Fruit fly (Drosophila melanogaster): ENCODE results near the gene PolZ2.
A peak's percentile ranks its signal among the peaks of the same experiment; 100 is the strongest.

The PolZ2 gene

dm6 chr3R:5601044-5601523, 12.4 kb downstream of the PolZ2 start, which contains the start of the genes kra and SecS (continued):
- TF ChIP-seq CG9139 (GFP tag; optimal IDR thresholded peaks at IDR 0.05) (no peak), CG16779 (tag; optimal IDR thresholded peaks at IDR 0.05) (no peak), CG4318 (GFP tag; optimal IDR thresholded peaks at IDR 0.05) (no peak), CG10669 (GFP tag; optimal IDR thresholded peaks at IDR 0.05) (no peak), Hr38 (GFP tag; optimal IDR thresholded peaks at IDR 0.05) (no peak), CG31627 (GFP tag; optimal IDR thresholded peaks at IDR 0.05) (peak; percentile 68), CG6276 (GFP tag; optimal IDR thresholded peaks at IDR 0.05) (no peak), CG11902 (GFP tag; optimal IDR thresholded peaks at IDR 0.05) (peak; percentile 40), spab (GFP tag; optimal IDR thresholded peaks at IDR 0.05) (no peak), Ets21C (GFP tag; optimal IDR thresholded peaks at IDR 0.05) (peak; percentile 72), OdsH (GFP tag; optimal IDR thresholded peaks at IDR 0.05) (peak; percentile 66), pdm3 (GFP tag; optimal IDR thresholded peaks at IDR 0.05) (peak; percentile 68), CG8632 (GFP tag; optimal IDR thresholded peaks at IDR 0.05) (peak; percentile 46), CG7368 (GFP tag; optimal IDR thresholded peaks at IDR 0.05) (no peak), topi (GFP tag; optimal IDR thresholded peaks at IDR 0.05) (peak; percentile 51), achi (GFP tag; optimal IDR thresholded peaks at IDR 0.05) (peak; percentile 66), acj6 (GFP tag; optimal IDR thresholded peaks at IDR 0.05) (peak; percentile 71), CG11762 (GFP tag; optimal IDR thresholded peaks at IDR 0.05; ENCODE audit: insufficient read depth) (peak; percentile 45), Smox (GFP tag; optimal IDR thresholded peaks at IDR 0.05) (no peak)

dm6 chr3R:5606477-5606876, 17.8 kb downstream of the PolZ2 start, which contains the start of gene asl:
TSS of gene asl (minus strand) at chr3R:5606543.
- TF ChIP-seq Lpt (GFP tag; optimal IDR thresholded peaks at IDR 0.05) (peak; percentile 37), CG11762 (GFP tag; optimal IDR thresholded peaks at IDR 0.05; ENCODE audit: insufficient read depth) (no peak), lz (GFP tag; optimal IDR thresholded peaks at IDR 0.05) (peak; percentile 62), vri (GFP tag; optimal IDR thresholded peaks at IDR 0.05) (peak; percentile 41), CG8319 (GFP tag; optimal IDR thresholded peaks at IDR 0.05) (no peak), CG31627 (GFP tag; optimal IDR thresholded peaks at IDR 0.05) (peak; percentile 67), CG8119 (GFP tag; IDR thresholded peaks at IDR 0.05) (no peak), Eip75B (GFP tag; optimal IDR thresholded peaks at IDR 0.05) (peak; percentile 60), Ets96B (tag; optimal IDR thresholded peaks at IDR 0.05) (peak; percentile 23), CG3032 (tag; optimal IDR thresholded peaks at IDR 0.05) (peak; percentile 63), CG11294 (GFP tag; IDR thresholded peaks at IDR 0.05) (peak; percentile 16; the same call in 1 of the 2 replicates), ss (GFP tag; optimal IDR thresholded peaks at IDR 0.05) (no peak), CG6163 (GFP tag; IDR thresholded peaks at IDR 0.05) (peak; percentile 70), eg (GFP tag; IDR thresholded peaks at IDR 0.05) (peak; percentile 76), Sox14 (GFP tag; optimal IDR thresholded peaks at IDR 0.05) (peak; percentile 64), cyc (GFP tag; optimal IDR thresholded peaks at IDR 0.05) (peak; percentile 47), CG8632 (GFP tag; optimal IDR thresholded peaks at IDR 0.05) (peak; percentile 27), Eip78C (GFP tag) (peak; percentile 90), Gug (GFP tag; IDR thresholded peaks at IDR 0.05) (peak; percentile 54; the same call in 1 of the 2 replicates), CG1621 (tag; optimal IDR thresholded peaks at IDR 0.05) (peak; percentile 33), topi (GFP tag; optimal IDR thresholded peaks at IDR 0.05) (peak; percentile 43), acj6 (GFP tag; optimal IDR thresholded peaks at IDR 0.05) (peak; percentile 39), dac (GFP tag; optimal IDR thresholded peaks at IDR 0.05) (peak; percentile 26), Ets21C (GFP tag; optimal IDR thresholded peaks at IDR 0.05) (peak; percentile 20), Hr39 (GFP tag; optimal IDR thresholded peaks at IDR 0.05) (peak; percentile 64), CG4318 (GFP tag; optimal IDR thresholded peaks at IDR 0.05) (no peak), salr (GFP tag; optimal IDR thresholded peaks at IDR 0.05) (peak in 1 of 2 experiments; percentile 9), esn (GFP tag; optimal IDR thresholded peaks at IDR 0.05) (peak; percentile 68), dsx (GFP tag; optimal IDR thresholded peaks at IDR 0.05; ENCODE audit: poor library complexity, severe bottlenecking) (peak; percentile 74), fd85E (GFP tag; optimal IDR thresholded peaks at IDR 0.05) (no peak), OdsH (GFP tag; optimal IDR thresholded peaks at IDR 0.05) (no peak), Eip93F (GFP tag; optimal IDR thresholded peaks at IDR 0.05) (peak; percentile 70), Hr4 (GFP tag; optimal IDR thresholded peaks at IDR 0.05) (peak; percentile 60), CG15336 (GFP tag; IDR thresholded peaks at IDR 0.05) (peak; percentile 44), CG34406 (GFP tag; optimal IDR thresholded peaks at IDR 0.05) (no peak), CG6792 (GFP tag; optimal IDR thresholded peaks at IDR 0.05) (peak; percentile 38), Sox15 (GFP tag; optimal IDR thresholded peaks at IDR 0.05) (peak; percentile 8), fkh (GFP tag; optimal IDR thresholded peaks at IDR 0.05) (peak; percentile 86)

All from whole organism, prepupa.